Worm (Caenorhabditis elegans): ENCODE results near the gene nhx-4.
A peak's percentile ranks its signal among the peaks of the same experiment; 100 is the strongest.

Gene nhx-4

DNA sequence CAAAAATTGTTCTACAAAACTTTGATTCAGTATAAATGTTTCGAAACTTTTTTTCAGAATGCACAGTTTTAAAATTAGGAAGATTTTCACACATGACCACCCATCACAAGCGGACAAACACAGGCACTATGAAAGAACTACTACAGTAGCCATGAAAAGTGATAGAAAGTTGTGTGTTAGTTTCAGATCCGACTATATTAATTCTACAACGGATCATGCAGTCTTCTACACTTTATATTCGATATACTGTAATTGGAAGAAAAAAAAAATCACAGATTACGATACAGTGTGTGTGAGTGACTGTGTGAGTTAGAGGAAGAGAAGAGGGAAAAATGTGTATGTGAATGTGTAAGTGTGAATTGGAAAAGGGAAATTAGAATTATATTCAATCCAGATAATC lies 32.7 kb downstream of the nhx-4 start:
- no peak for TF ChIP-seq sptf-1 (tag; optimal IDR thresholded peaks at IDR 0.05)
- TF ChIP-seq vab-15 (tag; optimal IDR thresholded peaks at IDR 0.05) = no peak
- TF ChIP-seq elt-2 (tag; optimal IDR thresholded peaks at IDR 0.05) = no peak
- TF ChIP-seq nhr-77 (tag; optimal IDR thresholded peaks at IDR 0.05) = no peak
- TF ChIP-seq dsc-1 (tag; optimal IDR thresholded peaks at IDR 0.05) = no peak
- no peak for TF ChIP-seq pqm-1 (tag; optimal IDR thresholded peaks at IDR 0.05)
- no peak for TF ChIP-seq lin-14 (GFP tag; optimal IDR thresholded peaks at IDR 0.05)
- no peak for TF ChIP-seq jun-1 (tag; optimal IDR thresholded peaks at IDR 0.05)
- TF ChIP-seq ceh-90 (tag; optimal IDR thresholded peaks at IDR 0.05) = no peak
- no peak for TF ChIP-seq fkh-10 (GFP tag; optimal IDR thresholded peaks at IDR 0.05)
- TF ChIP-seq ces-1 (GFP tag; optimal IDR thresholded peaks at IDR 0.05) = no peak
- TF ChIP-seq ama-1 (optimal IDR thresholded peaks at IDR 0.05) = no peak
- no peak for TF ChIP-seq mep-1 (tag; optimal IDR thresholded peaks at IDR 0.05)
- no peak for TF ChIP-seq sox-4 (tag; optimal IDR thresholded peaks at IDR 0.05)

DNA sequence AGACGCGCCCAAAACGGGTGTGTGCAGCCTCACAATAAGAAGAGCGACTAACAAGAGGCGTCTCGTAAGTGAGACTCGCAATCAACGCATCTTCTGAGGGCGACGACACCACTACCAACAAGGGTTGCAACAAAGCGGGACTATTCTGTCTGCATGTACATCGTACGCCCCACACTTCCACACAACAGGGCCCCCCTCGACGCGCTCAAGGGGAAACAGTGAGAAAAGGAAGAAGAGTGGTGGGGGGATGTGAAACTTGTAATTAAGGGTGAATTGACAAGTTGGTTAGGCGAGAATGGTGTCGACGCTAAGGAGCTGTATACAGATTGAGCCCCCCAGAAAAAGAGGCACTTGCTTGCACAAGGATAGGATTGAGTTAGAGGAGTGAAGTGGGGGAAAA lies 39.2 kb downstream of the nhx-4 start:
- TF ChIP-seq unc-98 (GFP tag; IDR thresholded peaks at IDR 0.05) = no peak
- TF ChIP-seq lin-14 (GFP tag; optimal IDR thresholded peaks at IDR 0.05) = peak; percentile 47

DNA sequence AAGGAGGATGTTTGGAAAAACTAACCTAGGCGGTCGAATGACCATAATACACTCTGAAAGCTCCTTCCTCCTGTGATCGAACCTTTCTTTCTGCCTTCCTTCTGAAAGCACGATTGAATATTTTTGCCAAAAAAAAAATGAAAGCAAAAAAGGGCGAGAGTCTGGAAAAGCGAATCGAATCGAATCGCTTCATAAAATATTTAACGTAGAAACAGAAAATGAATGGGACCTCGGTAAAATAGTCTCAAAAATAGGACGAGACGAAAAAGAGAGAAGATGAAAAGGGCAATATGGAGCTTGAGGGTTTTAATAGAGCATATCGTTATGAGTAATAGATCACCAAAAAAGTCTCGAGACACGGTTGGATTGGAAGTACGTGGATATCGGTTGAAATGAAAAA lies 42.2 kb downstream of the nhx-4 start, which contains the start of gene inx-1:
TSS of gene inx-1 (minus strand) at position 101 of the 400 bp plus-strand sequence.
- TF ChIP-seq Y116A8C.19 (tag; optimal IDR thresholded peaks at IDR 0.05; ENCODE audit: borderline replicate concordance) = no peak
- TF ChIP-seq efl-1 (optimal IDR thresholded peaks at IDR 0.05) = no peak
- TF ChIP-seq efl-1 (GFP tag; optimal IDR thresholded peaks at IDR 0.05 in 1 of 2) = peak in 1 of 2 experiments; percentile 0
- TF ChIP-seq sox-4 (tag; optimal IDR thresholded peaks at IDR 0.05) = no peak
- TF ChIP-seq nhr-76 (tag; optimal IDR thresholded peaks at IDR 0.05) = no peak
- TF ChIP-seq tlp-1 (tag; optimal IDR thresholded peaks at IDR 0.05) = no peak
- TF ChIP-seq lin-14 (GFP tag; optimal IDR thresholded peaks at IDR 0.05) = no peak
- TF ChIP-seq nhr-11 (tag; optimal IDR thresholded peaks at IDR 0.05) = no peak

DNA sequence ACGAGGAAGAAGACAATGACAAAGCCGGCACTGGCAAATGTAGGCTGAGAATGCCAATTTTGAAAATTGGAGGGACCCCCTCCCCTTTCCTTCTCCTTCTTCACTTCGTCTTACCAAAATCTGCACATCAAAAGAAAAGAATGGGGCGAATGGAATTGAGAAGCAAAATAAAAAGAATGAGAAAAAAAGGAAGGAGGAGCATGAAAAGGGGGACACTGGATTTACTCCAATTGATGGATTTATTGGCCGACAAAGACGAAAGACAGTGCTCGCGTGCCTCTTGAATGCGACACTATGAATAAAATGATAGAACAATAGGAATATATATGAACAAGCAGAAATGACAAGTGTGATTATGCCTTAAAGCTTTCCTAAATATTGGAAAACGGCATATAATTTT lies 44.8 kb downstream of the nhx-4 start:
- TF ChIP-seq lin-14 (GFP tag; optimal IDR thresholded peaks at IDR 0.05) (peak; percentile 24), efl-1 (optimal IDR thresholded peaks at IDR 0.05) (no peak), efl-1 (GFP tag; optimal IDR thresholded peaks at IDR 0.05 in 1 of 2) (peak in 1 of 2 experiments; percentile 51), fkh-10 (GFP tag; optimal IDR thresholded peaks at IDR 0.05) (peak; percentile 33), nhr-12 (tag; optimal IDR thresholded peaks at IDR 0.05) (no peak)

DNA sequence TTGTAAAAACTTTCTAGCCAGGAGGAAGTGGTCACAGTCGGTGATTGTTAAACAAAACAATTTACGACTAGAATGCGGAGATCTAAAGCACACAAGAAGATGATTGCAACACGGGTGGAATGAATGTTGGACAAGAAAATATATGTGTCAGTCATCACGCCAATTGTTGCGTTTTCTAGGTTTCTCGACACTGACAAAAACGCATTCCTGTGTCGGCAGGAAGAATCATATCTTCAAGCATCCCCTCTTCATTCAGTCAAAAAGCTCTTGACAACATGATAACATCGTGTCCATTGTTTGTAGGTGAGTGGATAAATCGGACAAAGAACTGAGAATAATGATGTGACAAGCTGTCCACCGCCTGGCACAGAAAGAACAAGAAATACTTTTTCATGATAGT lies 45.4 kb downstream of the nhx-4 start:
- TF ChIP-seq unc-130 (tag; optimal IDR thresholded peaks at IDR 0.05) (peak; percentile 47), rnt-1 (tag; optimal IDR thresholded peaks at IDR 0.05) (peak; percentile 15), ces-1 (GFP tag; optimal IDR thresholded peaks at IDR 0.05) (no peak), pag-3 (tag; optimal IDR thresholded peaks at IDR 0.05; ENCODE audit: borderline replicate concordance, insufficient read depth) (no peak), mep-1 (tag; optimal IDR thresholded peaks at IDR 0.05) (no peak), nhr-19 (GFP tag; conservative IDR thresholded peaks at IDR 0.05) (no peak), nhr-12 (tag; optimal IDR thresholded peaks at IDR 0.05) (no peak), unc-98 (GFP tag; IDR thresholded peaks at IDR 0.05) (no peak), nhr-77 (tag; optimal IDR thresholded peaks at IDR 0.05) (no peak), lin-14 (GFP tag; optimal IDR thresholded peaks at IDR 0.05) (peak; percentile 56), grh-1 (GFP tag; IDR thresholded peaks at IDR 0.05) (no peak), ztf-4 (tag; optimal IDR thresholded peaks at IDR 0.05) (no peak), nhr-71 (tag; optimal IDR thresholded peaks at IDR 0.05) (peak; percentile 6), ets-5 (GFP tag; IDR thresholded peaks at IDR 0.05) (no peak), mdl-1 (tag; optimal IDR thresholded peaks at IDR 0.05) (no peak), ceh-8 (GFP tag; optimal IDR thresholded peaks at IDR 0.05) (no peak), sptf-1 (tag; optimal IDR thresholded peaks at IDR 0.05) (no peak), nhr-11 (tag; optimal IDR thresholded peaks at IDR 0.05) (no peak)

DNA sequence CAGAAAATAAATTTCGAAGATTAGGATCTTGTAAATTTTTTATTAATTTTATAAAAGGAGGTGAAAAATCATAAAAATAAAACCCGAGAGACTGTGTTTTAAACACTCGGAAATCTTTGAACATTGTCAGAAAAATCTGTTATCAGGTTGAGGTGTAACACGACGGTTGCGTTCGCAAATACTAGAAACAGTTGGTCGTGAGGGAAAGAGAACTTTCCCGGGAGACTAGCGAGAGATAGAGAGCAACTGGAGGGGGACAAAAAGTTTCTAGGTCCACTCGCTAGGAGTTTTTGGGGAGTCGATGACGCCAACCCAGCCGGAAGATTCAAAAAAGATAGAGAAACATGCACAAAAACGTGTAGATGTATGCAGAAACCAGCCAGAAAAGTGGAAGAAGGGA lies 48.3 kb downstream of the nhx-4 start:
- TF ChIP-seq lin-14 (GFP tag; optimal IDR thresholded peaks at IDR 0.05) = peak; percentile 49
- peak; percentile 17 for TF ChIP-seq rnt-1 (tag; optimal IDR thresholded peaks at IDR 0.05)
- no peak for TF ChIP-seq ceh-82 (tag; optimal IDR thresholded peaks at IDR 0.05)

All from whole organism, L1 larva.